Worm (Caenorhabditis elegans) whole organism, L3 larva: Measurements from ENCODE around the gene set-11.

ENCODE experiments used
- R02D3.7 ChIP-seq: fragments of 150-350 bp; optimal IDR thresholded peaks from 2 replicates; lab custom pipeline; 2014; ENCODE audit warnings: missing biosample characterization, missing genetic modification characterization
- mdl-1 ChIP-seq: fragments of 150-350 bp; optimal IDR thresholded peaks from 2 replicates; lab custom pipeline; 2014; ENCODE audit warnings: missing biosample characterization, missing genetic modification characterization
- nhr-28 ChIP-seq: fragments of 150-350 bp; optimal IDR thresholded peaks from 2 replicates; lab custom pipeline; 2014; ENCODE audit warnings: missing biosample characterization, missing genetic modification characterization
- nhr-76 ChIP-seq: fragments of 150-350 bp; sonication (generic microtip); optimal IDR thresholded peaks from 5 replicates; lab custom pipeline; 2014; ENCODE audit warnings: missing biosample characterization, missing genetic modification characterization

DNA sequence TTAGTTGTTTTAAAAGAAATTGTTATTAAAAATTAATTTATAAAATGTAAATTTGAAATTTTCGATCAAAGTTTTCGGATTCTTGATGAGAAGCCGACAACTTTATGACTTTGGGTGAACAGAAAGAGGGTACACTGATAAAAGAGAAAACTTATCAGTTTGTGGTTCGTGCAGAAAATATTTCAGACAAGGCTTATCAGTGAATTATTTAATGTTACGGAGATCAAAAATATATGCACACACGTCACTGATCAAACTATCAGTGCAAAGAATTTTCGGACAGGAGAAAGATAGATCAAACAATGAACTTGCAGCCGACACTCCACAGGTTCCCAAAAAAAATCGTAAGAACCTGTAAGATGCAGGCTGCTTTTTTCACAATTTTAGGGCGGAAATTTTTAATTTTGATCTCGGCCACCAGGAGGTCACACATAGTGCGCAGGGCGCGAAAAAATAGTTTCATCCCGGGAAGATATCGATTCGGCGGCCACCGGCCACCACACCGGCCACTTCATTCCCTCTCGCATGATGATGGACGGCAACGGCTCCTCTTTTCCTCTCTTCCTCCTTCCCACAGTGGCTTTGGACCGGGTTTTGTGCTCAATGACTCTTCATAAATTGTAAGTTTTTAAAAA lies 14.7 kb downstream of the set-11 start, which contains the start of gene F22E5.17:
- TF ChIP-seq mdl-1 (tag; lab: Kevin White, UChicago) (no peak), nhr-28 (tag; lab: Kevin White, UChicago) (no peak), nhr-76 (tag; lab: Kevin White, UChicago) (no peak), R02D3.7 (tag; lab: Kevin White, UChicago) (no peak)
